Fruit fly (Drosophila melanogaster) whole organism, embryonic: ENCODE results near the gene Rab9Db.

ENCODE experiments used
- ATbp ChIP-seq: fragments of 200-800 bp; sonication (Bioruptor generic); optimal IDR thresholded peaks from 2 replicates; lab custom pipeline; 2017; ENCODE audit warnings: missing biosample characterization, mild to moderate bottlenecking, missing genetic modification characterization, missing genetic modification reagents
- CG10431 ChIP-seq: fragments of 200-800 bp; sonication (Bioruptor generic); optimal IDR thresholded peaks from 3 replicates; lab custom pipeline; 2018; ENCODE audit warnings: missing biosample characterization, mild to moderate bottlenecking, missing genetic modification characterization
- CG10959 ChIP-seq: fragments of 200-800 bp; sonication (Bioruptor generic); IDR thresholded peaks from 2 replicates; pipeline ENCODE4 v1.3.6; 2022; ENCODE audit warnings: missing biosample characterization, missing genetic modification characterization
- CG13296 ChIP-seq: fragments of 200-800 bp; sonication (Bioruptor generic); optimal IDR thresholded peaks from 3 replicates; lab custom pipeline; 2018; ENCODE audit warnings: missing biosample characterization, mild to moderate bottlenecking, missing genetic modification characterization
- CG15514 ChIP-seq: fragments of 200-800 bp; sonication (Bioruptor generic); optimal IDR thresholded peaks from 3 replicates; lab custom pipeline; 2017; ENCODE audit warnings: missing biosample characterization, missing genetic modification characterization, mild to moderate bottlenecking, moderate library complexity, missing genetic modification reagents
- CG1647 ChIP-seq: fragments of 200-800 bp; sonication (Bioruptor generic); optimal IDR thresholded peaks from 3 replicates; lab custom pipeline; 2016; ENCODE audit warnings: missing biosample characterization, missing genetic modification characterization
- CG17802 ChIP-seq: fragments of 200-800 bp; sonication (Bioruptor generic); optimal IDR thresholded peaks from 2 replicates; lab custom pipeline; 2018; ENCODE audit warnings: missing biosample characterization, mild to moderate bottlenecking, missing genetic modification characterization, moderate library complexity
- CG2199 ChIP-seq: fragments of 200-800 bp; sonication (Bioruptor generic); IDR thresholded peaks from 3 replicates; pipeline ENCODE4 v1.3.6; 2022; ENCODE audit warnings: missing biosample characterization, missing genetic modification characterization
- CG31224 ChIP-seq: fragments of 200-800 bp; sonication (Bioruptor generic); IDR thresholded peaks from 2 replicates; pipeline ENCODE4 v1.3.6; 2022; ENCODE audit warnings: missing biosample characterization, missing genetic modification characterization
- CG3407 ChIP-seq: fragments of 200-800 bp; sonication (Bioruptor generic); optimal IDR thresholded peaks from 2 replicates; lab custom pipeline; 2018; ENCODE audit warnings: missing biosample characterization, mild to moderate bottlenecking, missing genetic modification characterization
- CG34376 ChIP-seq: fragments of 200-800 bp; sonication (Bioruptor generic); optimal IDR thresholded peaks from 2 replicates; lab custom pipeline; 2018; ENCODE audit warnings: missing biosample characterization, mild to moderate bottlenecking, missing genetic modification characterization
- CG34422 ChIP-seq: fragments of 200-800 bp; sonication (Bioruptor generic); IDR thresholded peaks from 3 replicates; pipeline ENCODE4 v1.3.6; 2022; ENCODE audit warnings: missing biosample characterization, missing genetic modification characterization
- CG4282 ChIP-seq: fragments of 200-800 bp; sonication (Bioruptor generic); optimal IDR thresholded peaks from 2 replicates; lab custom pipeline; 2016; ENCODE audit warnings: missing biosample characterization, missing genetic modification characterization
- CG4707 ChIP-seq: fragments of 200-800 bp; sonication (Bioruptor generic); optimal IDR thresholded peaks from 2 replicates; lab custom pipeline; 2018; ENCODE audit warnings: missing biosample characterization, mild to moderate bottlenecking, missing genetic modification characterization, moderate library complexity
- CG4820 ChIP-seq: fragments of 200-800 bp; sonication (Bioruptor generic); optimal IDR thresholded peaks from 3 replicates; lab custom pipeline; 2016; ENCODE audit warnings: missing biosample characterization, missing genetic modification characterization
- CG5245 ChIP-seq: fragments of 200-800 bp; sonication (Bioruptor generic); optimal IDR thresholded peaks from 3 replicates; lab custom pipeline; 2016; ENCODE audit warnings: missing biosample characterization, missing genetic modification characterization
- CG6254 ChIP-seq: fragments of 200-800 bp; sonication (Bioruptor generic); optimal IDR thresholded peaks from 3 replicates; lab custom pipeline; 2017; ENCODE audit warnings: mild to moderate bottlenecking, missing biosample characterization, missing genetic modification reagents, missing genetic modification characterization
- CG7745 ChIP-seq: fragments of 200-800 bp; sonication (Bioruptor generic); optimal IDR thresholded peaks from 2 replicates; lab custom pipeline; 2018; ENCODE audit warnings: missing biosample characterization, mild to moderate bottlenecking, missing genetic modification characterization, moderate library complexity
- CG7928 ChIP-seq: fragments of 200-800 bp; sonication (Bioruptor generic); optimal IDR thresholded peaks from 2 replicates; lab custom pipeline; 2017; ENCODE audit warnings: missing biosample characterization, mild to moderate bottlenecking, missing genetic modification characterization
- CG8765 ChIP-seq: fragments of 200-800 bp; sonication (Bioruptor generic); IDR thresholded peaks from 2 replicates; pipeline ENCODE4 v1.3.6; 2022; ENCODE audit warnings: missing biosample characterization, missing genetic modification characterization
- CG8924 ChIP-seq: fragments of 200-800 bp; optimal IDR thresholded peaks from 3 replicates; lab custom pipeline; 2019; ENCODE audit warnings: missing biosample characterization, mild to moderate bottlenecking, missing genetic modification characterization, moderate library complexity
- CG9727 ChIP-seq: fragments of 200-800 bp; sonication (Bioruptor generic); optimal IDR thresholded peaks from 3 replicates; lab custom pipeline; 2017; ENCODE audit warnings: missing biosample characterization, mild to moderate bottlenecking, missing genetic modification characterization
- CG9797 ChIP-seq: fragments of 200-800 bp; sonication (Bioruptor generic); optimal IDR thresholded peaks from 3 replicates; lab custom pipeline; 2018; ENCODE audit warnings: missing biosample characterization, mild to moderate bottlenecking, missing genetic modification characterization
- CG9817 ChIP-seq: fragments of 200-800 bp; sonication (Bioruptor generic); optimal IDR thresholded peaks from 2 replicates; lab custom pipeline; 2018; ENCODE audit warnings: missing biosample characterization, mild to moderate bottlenecking, missing genetic modification characterization, moderate library complexity
- Camta ChIP-seq: fragments of 200-800 bp; sonication (Bioruptor generic); optimal IDR thresholded peaks from 2 replicates; lab custom pipeline; 2016; ENCODE audit warnings: missing biosample characterization, missing genetic modification characterization
- HLH54F ChIP-seq: fragments of 200-800 bp; sonication (Bioruptor generic); optimal IDR thresholded peaks from 3 replicates; lab custom pipeline; 2016; ENCODE audit warnings: missing biosample characterization, missing genetic modification characterization
- Hsf ChIP-seq: fragments of 200-800 bp; sonication (Bioruptor generic); optimal IDR thresholded peaks from 3 replicates; lab custom pipeline; 2016; ENCODE audit warnings: missing biosample characterization, missing genetic modification characterization
- NK7.1 ChIP-seq: fragments of 200-800 bp; sonication (Bioruptor generic); optimal IDR thresholded peaks from 3 replicates; lab custom pipeline; 2016; ENCODE audit warnings: missing biosample characterization, missing genetic modification characterization
- Poxn ChIP-seq: fragments of 200-800 bp; sonication (Bioruptor generic); IDR thresholded peaks from 2 replicates; pipeline ENCODE4 v1.3.6; 2022; ENCODE audit warnings: missing biosample characterization, missing genetic modification characterization
- Rfx ChIP-seq: fragments of 200-800 bp; sonication (Bioruptor generic); IDR thresholded peaks from 2 replicates; pipeline ENCODE4 v1.3.6; 2022; ENCODE audit warnings: missing biosample characterization, missing genetic modification characterization
- Sry-β ChIP-seq: fragments of 200-800 bp; sonication (Bioruptor generic); optimal IDR thresholded peaks from 2 replicates; lab custom pipeline; 2018; ENCODE audit warnings: missing biosample characterization, mild to moderate bottlenecking, missing genetic modification characterization, moderate library complexity
- br ChIP-seq: fragments of >200 bp; optimal IDR thresholded peaks from 2 replicates; lab custom pipeline; 2017
- chif ChIP-seq, 2 experiments: fragments of 200-800 bp; sonication (Bioruptor generic); optimal IDR thresholded peaks; 3 replicates each; lab custom pipeline; 2016; ENCODE audit warnings: missing biosample characterization in 2 of 2, missing genetic modification characterization in 2 of 2
- cwo ChIP-seq: fragments of 200-800 bp; sonication (Bioruptor generic); optimal IDR thresholded peaks from 3 replicates; lab custom pipeline; 2017; ENCODE audit warnings: missing biosample characterization, missing genetic modification characterization, mild to moderate bottlenecking, moderate library complexity, missing genetic modification reagents
- dimm ChIP-seq: fragments of 200-800 bp; sonication (Bioruptor generic); IDR thresholded peaks from 2 replicates; pipeline ENCODE4 v1.3.6; 2022; ENCODE audit warnings: missing biosample characterization, missing genetic modification characterization
- fd3F ChIP-seq: fragments of 200-800 bp; sonication (Bioruptor generic); optimal IDR thresholded peaks from 2 replicates; lab custom pipeline; 2018; ENCODE audit warnings: missing biosample characterization, mild to moderate bottlenecking, missing genetic modification characterization, moderate library complexity
- gce ChIP-seq: fragments of 200-800 bp; sonication (Bioruptor generic); IDR thresholded peaks from 3 replicates; pipeline ENCODE4 v1.3.6; 2022; ENCODE audit warnings: missing biosample characterization, missing genetic modification characterization
- gcm ChIP-seq: fragments of 200-800 bp; sonication (Bioruptor generic); optimal IDR thresholded peaks from 2 replicates; lab custom pipeline; 2019; ENCODE audit warnings: missing biosample characterization, mild to moderate bottlenecking, missing genetic modification characterization, moderate library complexity
- gfzf ChIP-seq: fragments of 200-800 bp; sonication (Bioruptor generic); optimal IDR thresholded peaks from 2 replicates; lab custom pipeline; 2016; ENCODE audit warnings: missing biosample characterization, mild to moderate bottlenecking, missing genetic modification characterization, moderate library complexity
- h ChIP-seq: fragments of >200 bp; optimal IDR thresholded peaks from 2 replicates; lab custom pipeline; 2017
- her ChIP-seq: fragments of 200-800 bp; sonication (Bioruptor generic); optimal IDR thresholded peaks from 2 replicates; lab custom pipeline; 2016; ENCODE audit warnings: missing biosample characterization, missing genetic modification characterization
- kay ChIP-seq: fragments of 200-800 bp; sonication (Bioruptor generic); optimal IDR thresholded peaks from 2 replicates; lab custom pipeline; 2016; ENCODE audit warnings: missing biosample characterization, missing genetic modification characterization
- klu ChIP-seq: fragments of 200-800 bp; sonication (Bioruptor generic); IDR thresholded peaks from 2 replicates; pipeline ENCODE4 v1.3.6; 2022; ENCODE audit warnings: missing biosample characterization, missing genetic modification characterization
- knrl ChIP-seq: fragments of 200-800 bp; sonication (Bioruptor generic); IDR thresholded peaks from 3 replicates; pipeline ENCODE4 v1.3.6; 2022; ENCODE audit warnings: missing biosample characterization, missing genetic modification characterization; ENCODE audit not compliant: partially characterized antibody
- psq ChIP-seq: fragments of 200-800 bp; sonication (Bioruptor generic); optimal IDR thresholded peaks from 2 replicates; lab custom pipeline; 2017; ENCODE audit warnings: missing biosample characterization, missing genetic modification characterization
- schlank ChIP-seq: fragments of 200-800 bp; sonication (Bioruptor generic); optimal IDR thresholded peaks from 2 replicates; lab custom pipeline; 2018; ENCODE audit warnings: missing biosample characterization, mild to moderate bottlenecking, missing genetic modification characterization
- sim ChIP-seq: fragments of 200-800 bp; sonication (Bioruptor generic); IDR thresholded peaks from 2 replicates; pipeline ENCODE4 v1.3.6; 2022; ENCODE audit warnings: missing biosample characterization, missing genetic modification characterization
- stc ChIP-seq: fragments of 200-800 bp; sonication (Bioruptor generic); IDR thresholded peaks from 2 replicates; pipeline ENCODE4 v1.3.6; 2022; ENCODE audit warnings: missing biosample characterization, missing genetic modification characterization
- sug ChIP-seq: fragments of 200-800 bp; optimal IDR thresholded peaks from 2 replicates; lab custom pipeline; 2019; ENCODE audit warnings: missing biosample characterization, mild to moderate bottlenecking, missing genetic modification characterization, moderate library complexity
- tin ChIP-seq: fragments of 200-800 bp; sonication (Bioruptor generic); optimal IDR thresholded peaks from 3 replicates; lab custom pipeline; 2016; ENCODE audit warnings: missing biosample characterization, missing genetic modification characterization
- twi ChIP-seq: fragments of 200-800 bp; optimal IDR thresholded peaks from 2 replicates; lab custom pipeline; 2019; ENCODE audit warnings: missing biosample characterization, mild to moderate bottlenecking, missing genetic modification characterization, moderate library complexity
- wdn ChIP-seq: fragments of 200-800 bp; sonication (Bioruptor generic); IDR thresholded peaks from 2 replicates; pipeline ENCODE4 v1.3.6; 2022; ENCODE audit warnings: missing biosample characterization, missing genetic modification characterization
- yki ChIP-seq: fragments of >200 bp; optimal IDR thresholded peaks from 3 replicates; lab custom pipeline; 2018

The Rab9Db gene

DNA sequence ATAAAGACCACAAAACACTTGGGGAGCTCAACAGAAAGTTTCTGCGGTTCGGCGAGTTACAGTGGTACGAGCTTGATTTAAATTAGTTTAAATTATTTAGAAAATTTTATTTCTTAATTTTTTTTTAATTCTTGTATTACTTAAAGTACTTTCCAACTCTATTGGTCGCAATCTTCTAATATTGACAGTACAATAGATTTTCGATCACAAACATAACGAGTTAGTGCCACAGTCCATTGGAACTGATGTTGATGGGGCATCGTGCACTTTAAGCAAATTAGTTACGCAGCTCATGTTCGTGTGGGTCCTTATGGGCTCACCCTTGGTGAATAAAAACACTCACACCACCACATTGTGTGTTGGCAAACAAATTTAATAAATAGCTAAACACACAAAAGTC is 49.5 kb downstream of the Rab9Db start (continued):
- TF ChIP-seq NK7.1 (GFP tag; lab: Kevin White, UChicago) (no peak), CG4282 (GFP tag; lab: Kevin White, UChicago) (no peak), psq (no peak), CG7928 (GFP tag; lab: Kevin White, UChicago) (no peak), klu (GFP tag; lab: Robert Waterston, UW) (no peak), knrl (GFP tag; lab: Robert Waterston, UW) (no peak), CG17802 (no peak), CG4707 (GFP tag; lab: Kevin White, UChicago) (no peak), tin (GFP tag; lab: Kevin White, UChicago) (peak; percentile 24), gce (GFP tag; lab: Robert Waterston, UW) (peak; percentile 71; the same call in 2 of the 3 replicates), gcm (GFP tag; lab: Kevin White, UChicago) (peak; percentile 23), CG9817 (tag; lab: Kevin White, UChicago) (peak; percentile 21), wdn (GFP tag; lab: Robert Waterston, UW) (peak; percentile 44; the same call in 1 of the 2 replicates), CG3407 (GFP tag; lab: Kevin White, UChicago) (no peak), sim (GFP tag; lab: Robert Waterston, UW) (no peak), CG9797 (GFP tag; lab: Kevin White, UChicago) (no peak), twi (tag; lab: Kevin White, UChicago) (no peak), CG9727 (GFP tag; lab: Kevin White, UChicago) (peak; percentile 28), CG4820 (GFP tag; lab: Kevin White, UChicago) (peak; percentile 10), CG6254 (GFP tag; lab: Kevin White, UChicago) (peak; percentile 6), CG7745 (tag; lab: Kevin White, UChicago) (no peak), CG34376 (GFP tag; lab: Kevin White, UChicago) (no peak), HLH54F (no peak), CG1647 (GFP tag; lab: Kevin White, UChicago) (no peak), sug (tag; lab: Kevin White, UChicago) (peak; percentile 9), Sry-β (GFP tag; lab: Kevin White, UChicago) (no peak), dimm (GFP tag; lab: Robert Waterston, UW) (no peak), CG13296 (GFP tag; lab: Kevin White, UChicago) (peak; percentile 50), CG5245 (GFP tag; lab: Kevin White, UChicago) (no peak), ATbp (GFP tag; lab: Kevin White, UChicago) (peak; percentile 28), CG10431 (GFP tag; lab: Kevin White, UChicago) (no peak), br (lab: Kevin White, UChicago) (no peak), gfzf (GFP tag; lab: Kevin White, UChicago) (no peak), stc (GFP tag; lab: Robert Waterston, UW) (peak; percentile 51; the same call in 1 of the 2 replicates), Rfx (GFP tag; lab: Robert Waterston, UW) (peak; percentile 70), h (lab: Kevin White, UChicago) (no peak), fd3F (GFP tag; lab: Kevin White, UChicago) (peak; percentile 14), CG8765 (GFP tag; lab: Robert Waterston, UW) (no peak), CG31224 (GFP tag; lab: Robert Waterston, UW) (0 out of 2 replicates have a peak, but pooled peaks have one; percentile 16), Hsf (no peak), CG2199 (GFP tag; lab: Robert Waterston, UW) (no peak), yki (lab: Kevin White, UChicago) (no peak), Camta (no peak), her (GFP tag; lab: Kevin White, UChicago) (no peak), chif (GFP tag; optimal IDR thresholded peaks at IDR 0.05; lab: Kevin White, UChicago) (no peak), CG8924 (tag; lab: Kevin White, UChicago) (peak; percentile 45), kay (GFP tag; lab: Kevin White, UChicago) (peak; percentile 4), Poxn (GFP tag; lab: Robert Waterston, UW) (no peak), CG15514 (GFP tag; lab: Kevin White, UChicago) (peak; percentile 36), CG10959 (GFP tag; lab: Robert Waterston, UW) (no peak), CG34422 (GFP tag; lab: Robert Waterston, UW) (0 out of 3 replicates have a peak, but pooled peaks have one; percentile 30), schlank (tag; lab: Kevin White, UChicago) (no peak), cwo (peak; percentile 50)
